Worm (Caenorhabditis elegans) whole organism, L3 larva: ENCODE measurements around the gene lin-42.
"Not testable (repeated sequence)": the region's sequence is repeated elsewhere in the genome, so short reads cannot be mapped to it uniquely, and the experiment has no call there.

Source experiments
- ZK546.5 ChIP-seq: sonication (generic microtip); optimal IDR thresholded peaks from 2 replicates; lab custom pipeline; 2017; ENCODE audit warnings: missing biosample characterization, missing genetic modification characterization
- aly-2 ChIP-seq: fragments of 150-350 bp; optimal IDR thresholded peaks from 2 replicates; lab custom pipeline; 2014; ENCODE audit warnings: missing biosample characterization, missing genetic modification characterization
- ama-1 ChIP-seq: fragments of 150-350 bp; optimal IDR thresholded peaks from 2 replicates; lab custom pipeline; 2018
- ceh-16 ChIP-seq: sonication (generic microtip); optimal IDR thresholded peaks from 2 replicates; lab custom pipeline; 2017; ENCODE audit warnings: missing biosample characterization, missing genetic modification characterization
- ceh-28 ChIP-seq: fragments of 150-350 bp; optimal IDR thresholded peaks from 2 replicates; lab custom pipeline; 2014; ENCODE audit warnings: missing biosample characterization, missing genetic modification reagents, missing genetic modification characterization
- ceh-82 ChIP-seq: fragments of 150-350 bp; optimal IDR thresholded peaks from 2 replicates; lab custom pipeline; 2014; ENCODE audit warnings: missing biosample characterization, missing genetic modification characterization
- daf-12 ChIP-seq: fragments of 150-350 bp; optimal IDR thresholded peaks from 2 replicates; lab custom pipeline; 2014; ENCODE audit warnings: missing biosample characterization, missing genetic modification reagents, missing genetic modification characterization
- egl-27 ChIP-seq: sonication (generic microtip); optimal IDR thresholded peaks from 4 replicates; lab custom pipeline; 2017; ENCODE audit warnings: missing biosample characterization, missing genetic modification reagents, missing genetic modification characterization
- elt-3 ChIP-seq, 3 experiments: fragments of 150-350 bp in 1 of 3; sonication (generic microtip) in 2 of 3; optimal IDR thresholded peaks; 2 replicates in 2 of 3; 4 replicates in 1 of 3; lab custom pipeline; 2014 to 2017; ENCODE audit warnings: missing biosample characterization in 3 of 3, missing genetic modification characterization in 3 of 3
- eor-1 ChIP-seq, 2 experiments: fragments of 150-350 bp; optimal IDR thresholded peaks; 2 replicates each; lab custom pipeline; 2014 to 2018; ENCODE audit warnings: missing biosample characterization in 2 of 2, missing genetic modification characterization in 2 of 2
- fkh-10 ChIP-seq: sonication (generic microtip); optimal IDR thresholded peaks from 2 replicates; lab custom pipeline; 2017; ENCODE audit warnings: missing biosample characterization, missing genetic modification reagents, missing genetic modification characterization
- fkh-2 ChIP-seq: fragments of 150-350 bp; optimal IDR thresholded peaks from 2 replicates; lab custom pipeline; 2014; ENCODE audit warnings: missing biosample characterization, missing genetic modification reagents, missing genetic modification characterization
- lin-39 ChIP-seq: fragments of 150-350 bp; optimal IDR thresholded peaks from 2 replicates; lab custom pipeline; 2018; ENCODE audit warnings: missing biosample characterization, missing genetic modification reagents, missing genetic modification characterization
- lsy-12 ChIP-seq: sonication (generic microtip); optimal IDR thresholded peaks from 2 replicates; lab custom pipeline; 2016; ENCODE audit warnings: mild to moderate bottlenecking, missing genetic modification characterization, missing compliant biosample characterization
- nhr-12 ChIP-seq: fragments of 150-350 bp; optimal IDR thresholded peaks from 2 replicates; lab custom pipeline; 2014; ENCODE audit warnings: missing biosample characterization, missing genetic modification characterization
- nhr-23 ChIP-seq: fragments of 150-350 bp; optimal IDR thresholded peaks from 2 replicates; lab custom pipeline; 2014; ENCODE audit warnings: missing biosample characterization, missing genetic modification reagents, missing genetic modification characterization
- nhr-237 ChIP-seq: fragments of 150-350 bp; optimal IDR thresholded peaks from 2 replicates; lab custom pipeline; 2014; ENCODE audit warnings: missing biosample characterization, missing genetic modification characterization
- nhr-28 ChIP-seq: fragments of 150-350 bp; optimal IDR thresholded peaks from 2 replicates; lab custom pipeline; 2014; ENCODE audit warnings: missing biosample characterization, missing genetic modification characterization
- nhr-43 ChIP-seq: sonication (generic microtip); optimal IDR thresholded peaks from 2 replicates; lab custom pipeline; 2016; ENCODE audit warnings: mild to moderate bottlenecking, missing genetic modification characterization, missing compliant biosample characterization; ENCODE audit not compliant: poor library complexity, severe bottlenecking
- nhr-67 ChIP-seq: fragments of 150-350 bp; optimal IDR thresholded peaks from 2 replicates; lab custom pipeline; 2014; ENCODE audit warnings: missing biosample characterization, missing genetic modification characterization
- nhr-76 ChIP-seq: fragments of 150-350 bp; sonication (generic microtip); optimal IDR thresholded peaks from 5 replicates; lab custom pipeline; 2014; ENCODE audit warnings: missing biosample characterization, missing genetic modification characterization
- nhr-77 ChIP-seq: fragments of 150-350 bp; optimal IDR thresholded peaks from 2 replicates; lab custom pipeline; 2014; ENCODE audit warnings: missing biosample characterization, missing genetic modification characterization
- pha-4 ChIP-seq: fragments of 150-350 bp; optimal IDR thresholded peaks from 2 replicates; lab custom pipeline; 2014; ENCODE audit warnings: missing biosample characterization, missing genetic modification reagents, missing genetic modification characterization
- pqm-1 ChIP-seq: fragments of 150-350 bp; optimal IDR thresholded peaks from 2 replicates; lab custom pipeline; 2017; ENCODE audit warnings: missing biosample characterization, missing genetic modification characterization, inconsistent platforms
- sea-2 ChIP-seq: fragments of 150-350 bp; sonication (generic microtip); optimal IDR thresholded peaks from 4 replicates; lab custom pipeline; 2014; ENCODE audit warnings: missing biosample characterization, missing genetic modification reagents, missing genetic modification characterization
- skn-1 ChIP-seq: fragments of 150-350 bp; optimal IDR thresholded peaks from 2 replicates; lab custom pipeline; 2014; ENCODE audit warnings: missing biosample characterization, missing genetic modification characterization
- snpc-4 ChIP-seq: fragments of 150-350 bp; optimal IDR thresholded peaks from 2 replicates; lab custom pipeline; 2014; ENCODE audit warnings: missing biosample characterization, missing genetic modification characterization
- tbx-2 ChIP-seq: sonication (generic microtip); optimal IDR thresholded peaks from 2 replicates; lab custom pipeline; 2016; ENCODE audit warnings: mild to moderate bottlenecking, missing genetic modification characterization, missing compliant biosample characterization
- unc-62 ChIP-seq: fragments of 150-350 bp; sonication (generic microtip); optimal IDR thresholded peaks from 4 replicates; lab custom pipeline; 2014; ENCODE audit warnings: missing biosample characterization, missing genetic modification reagents, missing genetic modification characterization
- zag-1 ChIP-seq: fragments of 150-350 bp; optimal IDR thresholded peaks from 2 replicates; lab custom pipeline; 2014; ENCODE audit warnings: missing biosample characterization, missing genetic modification characterization
- ztf-4 ChIP-seq: fragments of 150-350 bp; optimal IDR thresholded peaks from 2 replicates; lab custom pipeline; 2014; ENCODE audit warnings: missing biosample characterization, missing genetic modification characterization

The lin-42 gene

DNA sequence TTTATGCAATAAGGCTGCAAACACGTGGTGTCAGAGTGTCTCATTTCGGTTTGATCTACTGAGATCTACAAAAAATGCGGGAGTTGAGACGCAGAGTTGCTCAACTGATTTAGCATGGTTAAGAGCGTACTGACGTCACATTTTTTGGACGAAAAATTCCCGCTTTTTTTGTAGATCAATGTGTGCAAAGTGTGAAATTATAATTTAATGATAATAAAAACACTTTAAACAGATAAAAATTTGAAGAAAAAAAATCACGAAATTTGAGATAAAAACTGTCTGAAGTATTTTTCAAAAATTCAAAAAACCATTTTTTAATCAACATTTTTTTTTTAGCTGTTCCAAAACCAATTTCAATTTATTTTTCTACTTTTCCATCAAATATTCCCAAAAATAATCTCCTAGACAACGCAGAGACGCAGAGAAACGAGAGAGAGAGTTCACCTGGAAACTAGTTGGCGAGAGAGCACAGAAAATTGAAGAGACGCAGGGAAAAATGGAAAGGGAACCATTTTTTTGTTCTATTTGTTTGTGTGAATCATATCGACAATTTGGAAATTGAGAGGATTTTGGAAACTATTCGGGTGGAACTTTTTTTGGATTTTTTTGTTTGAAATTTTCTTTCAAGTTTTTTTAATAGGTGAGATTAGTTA lies 45.0 kb upstream of the lin-42 start:
- TF ChIP-seq lin-39 (tag; lab: Kevin White, UChicago): no peak
- TF ChIP-seq pha-4 (tag; lab: Kevin White, UChicago): peak; percentile 31
- no peak for TF ChIP-seq nhr-12 (tag; lab: Kevin White, UChicago)
- peak; percentile 23 for TF ChIP-seq nhr-23 (tag; lab: Kevin White, UChicago)
- no peak for TF ChIP-seq zag-1 (tag; lab: Kevin White, UChicago)

DNA sequence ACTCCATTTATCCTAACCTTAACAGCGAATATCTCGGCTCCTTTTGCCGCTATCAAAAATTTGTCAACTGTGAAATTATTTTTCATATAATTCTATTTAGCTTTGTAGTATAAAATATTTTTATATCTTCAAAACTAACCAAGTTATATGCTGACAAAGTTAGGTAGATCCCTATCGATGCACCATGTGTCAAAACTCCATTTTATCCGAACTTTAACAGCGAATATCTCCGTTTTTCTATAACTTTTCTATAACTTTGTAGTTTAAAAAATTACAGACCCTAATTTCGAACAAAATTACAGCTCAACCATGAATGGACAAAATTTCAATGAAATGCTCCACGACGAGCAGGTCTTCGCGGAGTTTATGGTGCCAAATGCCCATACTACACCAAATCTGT lies 43.6 kb upstream of the lin-42 start, which contains the start of gene Y57G7A.2:
Gene Y57G7A.2, plus strand, starts transcription at position 301 of the 400 bp plus-strand sequence.
- no peak for TF ChIP-seq eor-1 (tag; optimal IDR thresholded peaks at IDR 0.05; lab: Kevin White, UChicago)
- TF ChIP-seq nhr-67 (tag; lab: Kevin White, UChicago): no peak
- TF ChIP-seq fkh-2 (tag; lab: Kevin White, UChicago): no peak
- no peak for TF ChIP-seq fkh-10 (GFP tag; lab: Kevin White, UChicago)
- TF ChIP-seq sea-2 (GFP tag; lab: Kevin White, UChicago): no peak
- TF ChIP-seq ztf-4 (tag; lab: Kevin White, UChicago): no peak
- no peak for TF ChIP-seq zag-1 (tag; lab: Kevin White, UChicago)
- TF ChIP-seq ama-1 (lab: Kevin White, UChicago): no peak
- no peak for TF ChIP-seq nhr-77 (tag; lab: Kevin White, UChicago)

DNA sequence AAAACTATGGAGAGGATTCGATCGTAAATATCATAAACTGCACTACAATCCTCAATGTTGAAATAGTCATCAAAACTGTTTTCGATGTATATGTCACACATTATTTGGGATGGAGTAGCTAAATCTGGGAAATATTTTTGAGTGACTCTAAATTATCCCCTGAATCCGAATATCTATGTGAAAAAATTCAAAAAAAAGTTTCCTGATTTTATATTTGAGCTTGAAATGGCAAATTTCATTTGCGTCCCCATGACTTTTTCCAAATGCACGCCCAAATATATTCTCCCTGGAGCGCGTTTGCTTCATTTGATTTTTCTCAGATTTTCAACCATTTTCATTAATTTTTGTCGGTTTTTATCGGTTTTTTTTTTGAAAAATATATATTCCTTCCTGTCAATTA lies 41.0 kb upstream of the lin-42 start, which contains the start of gene srz-64:
Gene srz-64, minus strand, starts transcription at position 101 of the 400 bp plus-strand sequence.
- no peak for TF ChIP-seq ceh-82 (tag; lab: Kevin White, UChicago)
- no peak for TF ChIP-seq nhr-77 (tag; lab: Kevin White, UChicago)
- no peak for TF ChIP-seq ama-1 (lab: Kevin White, UChicago)
- no peak for TF ChIP-seq zag-1 (tag; lab: Kevin White, UChicago)
- no peak for TF ChIP-seq nhr-28 (tag; lab: Kevin White, UChicago)

DNA sequence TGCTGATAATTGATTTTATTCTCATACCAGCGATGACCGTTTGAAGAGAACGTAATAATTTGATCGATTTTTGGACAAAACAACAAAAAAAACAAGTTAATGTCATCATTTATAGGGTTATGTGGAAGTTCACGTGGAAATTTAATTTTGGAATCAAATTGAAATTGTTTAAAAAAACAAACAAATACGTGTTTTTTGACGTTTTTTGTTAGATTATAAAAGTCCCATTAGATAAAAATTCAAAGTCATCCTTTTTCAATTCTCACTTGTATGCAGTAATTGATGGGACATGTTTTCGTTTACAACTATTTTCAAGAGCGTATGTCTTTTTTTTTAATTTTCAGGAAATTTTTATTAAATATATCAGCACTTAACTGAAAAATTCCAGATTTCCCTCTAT lies 33.4 kb upstream of the lin-42 start, which contains the start of the genes Y57G7A.6 and Y57G7A.3:
Gene Y57G7A.6, minus strand, starts transcription at position 101 of the 400 bp plus-strand sequence.
Gene Y57G7A.3, plus strand, starts transcription at position 269 of the 400 bp plus-strand sequence.
- TF ChIP-seq unc-62 (GFP tag; lab: Kevin White, UChicago) (no peak), nhr-43 (tag; lab: Kevin White, UChicago) (no peak), ZK546.5 (tag; lab: Kevin White, UChicago) (no peak)

DNA sequence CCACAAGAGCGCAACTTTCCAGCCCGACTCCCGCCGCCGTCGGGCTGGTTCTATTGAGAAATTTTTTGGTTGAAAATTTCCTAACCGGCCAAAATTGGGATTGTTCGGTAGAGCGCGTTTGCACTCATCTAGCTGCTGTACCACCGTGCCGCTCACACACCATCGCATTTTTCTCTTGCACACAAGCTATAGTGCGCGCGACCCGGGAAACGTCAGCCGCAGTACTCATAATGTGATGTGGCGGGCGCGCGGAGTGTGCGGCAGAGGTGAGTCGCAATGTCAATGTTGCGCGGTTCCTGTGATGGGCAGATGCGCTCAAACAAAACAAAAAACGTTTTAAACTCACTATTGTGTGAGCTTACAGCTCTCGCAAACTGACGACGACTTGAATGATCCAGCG lies 32.8 kb upstream of the lin-42 start:
- TF ChIP-seq eor-1 (tag; optimal IDR thresholded peaks at IDR 0.05; lab: Kevin White, UChicago) (no peak), sea-2 (GFP tag; lab: Kevin White, UChicago) (no peak), nhr-77 (tag; lab: Kevin White, UChicago) (no peak), ceh-16 (tag; lab: Kevin White, UChicago) (no peak), pqm-1 (tag; lab: Kevin White, UChicago) (no peak), elt-3 (tag; optimal IDR thresholded peaks at IDR 0.05; lab: Kevin White, UChicago) (no peak), aly-2 (tag; lab: Kevin White, UChicago) (no peak), nhr-76 (no peak), nhr-237 (tag; lab: Kevin White, UChicago) (no peak), fkh-2 (tag; lab: Kevin White, UChicago) (no peak), skn-1 (tag; lab: Kevin White, UChicago) (no peak), ceh-28 (tag; lab: Kevin White, UChicago) (no peak), snpc-4 (tag; lab: Kevin White, UChicago) (no peak), lsy-12 (no peak), tbx-2 (no peak), egl-27 (tag; lab: Kevin White, UChicago) (no peak), daf-12 (no peak)

DNA sequence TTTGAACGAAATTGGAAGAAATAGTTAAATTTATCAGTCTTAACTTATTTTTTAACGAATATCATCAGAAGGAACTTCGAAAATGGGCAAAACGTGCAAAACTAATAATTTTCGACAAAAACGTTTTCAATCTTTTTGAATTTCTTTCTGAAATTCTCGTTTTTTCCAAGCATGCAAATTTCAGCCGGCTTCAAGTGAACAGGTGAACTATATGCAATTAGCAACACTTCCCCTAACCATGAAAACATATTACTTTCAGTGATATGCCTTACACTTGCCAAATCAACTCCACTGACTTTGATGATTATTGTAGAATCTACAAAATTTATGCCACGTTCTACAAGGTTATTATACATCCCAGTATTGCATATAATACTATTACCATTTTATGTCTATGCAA lies 26.2 kb upstream of the lin-42 start, which contains the start of gene srz-63:
Gene srz-63, plus strand, starts transcription at position 301 of the 400 bp plus-strand sequence.
- not testable (repeated sequence) for TF ChIP-seq fkh-10 (GFP tag; lab: Kevin White, UChicago); lin-39 (tag; lab: Kevin White, UChicago); skn-1 (tag; lab: Kevin White, UChicago)
